Fruit fly (Drosophila melanogaster): ENCODE measurements around the gene CG31954.
A peak's percentile ranks its signal among the peaks of the same experiment; 100 is the strongest.

Gene CG31954

dm6 chr2L:3475948-3476347, 34.0 kb downstream of the CG31954 start (continued):
- TF ChIP-seq Sry-δ (GFP tag; optimal IDR thresholded peaks at IDR 0.05): no peak
- peak; percentile 16 for TF ChIP-seq CG1602 (GFP tag; optimal IDR thresholded peaks at IDR 0.05)
- peak; percentile 20 for TF ChIP-seq Camta (GFP tag; optimal IDR thresholded peaks at IDR 0.05)
- TF ChIP-seq tin (GFP tag; optimal IDR thresholded peaks at IDR 0.05): peak; percentile 72
- peak; percentile 18 for TF ChIP-seq en (GFP tag; optimal IDR thresholded peaks at IDR 0.05)
- TF ChIP-seq run (tag; optimal IDR thresholded peaks at IDR 0.05): peak; percentile 33
- peak; percentile 70 for TF ChIP-seq lab (GFP tag; optimal IDR thresholded peaks at IDR 0.05)
- TF ChIP-seq wor (GFP tag; IDR thresholded peaks at IDR 0.05): peak; percentile 35; the same call in 1 of the 2 replicates
- TF ChIP-seq Bdp1 (GFP tag; optimal IDR thresholded peaks at IDR 0.05): no peak
- peak; percentile 5 for TF ChIP-seq jumu (GFP tag; optimal IDR thresholded peaks at IDR 0.05)
- no peak for TF ChIP-seq ash1 (GFP tag; optimal IDR thresholded peaks at IDR 0.05)
- TF ChIP-seq NC2α (GFP tag; optimal IDR thresholded peaks at IDR 0.05): no peak
- no peak for TF ChIP-seq CG12769 (tag; optimal IDR thresholded peaks at IDR 0.05)
- no peak for TF ChIP-seq CG10565 (GFP tag; optimal IDR thresholded peaks at IDR 0.05)
- TF ChIP-seq tx (GFP tag; optimal IDR thresholded peaks at IDR 0.05): no peak
- TF ChIP-seq Blimp-1 (GFP tag; optimal IDR thresholded peaks at IDR 0.05): no peak
- no peak for TF ChIP-seq so (GFP tag; IDR thresholded peaks at IDR 0.05)
- TF ChIP-seq CG17912 (GFP tag; optimal IDR thresholded peaks at IDR 0.05): no peak
- TF ChIP-seq CG11398 (GFP tag; optimal IDR thresholded peaks at IDR 0.05): no peak
- no peak for TF ChIP-seq Drgx (GFP tag; IDR thresholded peaks at IDR 0.05)
- no peak for TF ChIP-seq prd (optimal IDR thresholded peaks at IDR 0.05)
- no peak for TF ChIP-seq prd (GFP tag; IDR thresholded peaks at IDR 0.05)
- no peak for TF ChIP-seq sens-2 (GFP tag; IDR thresholded peaks at IDR 0.05)
- 0 out of 2 replicates have a peak, but pooled peaks have one; percentile 40 for TF ChIP-seq NFAT (GFP tag; IDR thresholded peaks at IDR 0.05)
- no peak for TF ChIP-seq CG6654 (GFP tag; optimal IDR thresholded peaks at IDR 0.05)
- TF ChIP-seq nerfin-1 (tag; optimal IDR thresholded peaks at IDR 0.05): no peak
- TF ChIP-seq HHEX (GFP tag; optimal IDR thresholded peaks at IDR 0.05): peak; percentile 76
- peak; percentile 37 for TF ChIP-seq CG11723 (GFP tag; optimal IDR thresholded peaks at IDR 0.05)
- peak; percentile 20; the same call in 1 of the 2 replicates for TF ChIP-seq onecut (GFP tag; IDR thresholded peaks at IDR 0.05)
- TF ChIP-seq CG18476 (GFP tag; optimal IDR thresholded peaks at IDR 0.05): peak; percentile 6
- peak; percentile 30 for TF ChIP-seq odd (GFP tag; optimal IDR thresholded peaks at IDR 0.05)
- no peak for TF ChIP-seq CG16779 (GFP tag; IDR thresholded peaks at IDR 0.05)
- TF ChIP-seq disco-r (GFP tag; optimal IDR thresholded peaks at IDR 0.05): peak; percentile 8
- TF ChIP-seq CG34422 (GFP tag; IDR thresholded peaks at IDR 0.05): peak; percentile 81
- no peak for TF ChIP-seq gcm2 (GFP tag; optimal IDR thresholded peaks at IDR 0.05)
- TF ChIP-seq sqz (GFP tag; optimal IDR thresholded peaks at IDR 0.05): no peak
- TF ChIP-seq Hr51 (GFP tag; optimal IDR thresholded peaks at IDR 0.05): peak in 1 of 2 experiments; percentile 81
- peak; percentile 62 for TF ChIP-seq CG12104 (GFP tag; optimal IDR thresholded peaks at IDR 0.05)
- TF ChIP-seq CG12744 (GFP tag; optimal IDR thresholded peaks at IDR 0.05): peak; percentile 26
- peak; percentile 58; the same call in 1 of the 2 replicates for TF ChIP-seq CG32532 (GFP tag; IDR thresholded peaks at IDR 0.05)
- TF ChIP-seq pho (GFP tag; optimal IDR thresholded peaks at IDR 0.05): peak; percentile 44
- TF ChIP-seq tup (GFP tag; optimal IDR thresholded peaks at IDR 0.05): no peak
- no peak for TF ChIP-seq nerfin-2 (GFP tag; IDR thresholded peaks at IDR 0.05; ENCODE audit: partially characterized antibody)
- TF ChIP-seq az2 (GFP tag; optimal IDR thresholded peaks at IDR 0.05): peak; percentile 50
- TF ChIP-seq CG10654 (GFP tag; optimal IDR thresholded peaks at IDR 0.05): peak; percentile 26
- TF ChIP-seq CG3838 (GFP tag; optimal IDR thresholded peaks at IDR 0.05): no peak
- peak; percentile 39; the same call in 1 of the 2 replicates for TF ChIP-seq Xrp1 (GFP tag; IDR thresholded peaks at IDR 0.05)
- peak; percentile 65 for TF ChIP-seq CG3281 (GFP tag; optimal IDR thresholded peaks at IDR 0.05)
- no peak for TF ChIP-seq CG31388 (GFP tag; optimal IDR thresholded peaks at IDR 0.05)
- peak; percentile 56; the same call in 1 of the 2 replicates for TF ChIP-seq danr (GFP tag; IDR thresholded peaks at IDR 0.05)
- TF ChIP-seq mirr (GFP tag; optimal IDR thresholded peaks at IDR 0.05): no peak
- TF ChIP-seq z (GFP tag; IDR thresholded peaks at IDR 0.05): no peak
